Fruit fly (Drosophila melanogaster) whole organism, wandering third instar larva: Measurements from ENCODE around the gene CG6470.

ENCODE experiments used
- Abd-B ChIP-seq: fragments of >200 bp; optimal IDR thresholded peaks from 2 replicates; lab custom pipeline; 2017; ENCODE audit warnings: missing biosample characterization, missing genetic modification characterization
- CG32264 ChIP-seq: fragments of 200-800 bp; sonication (Bioruptor generic); optimal IDR thresholded peaks from 2 replicates; lab custom pipeline; 2016; ENCODE audit warnings: missing biosample characterization, missing genetic modification characterization
- CG9705 ChIP-seq: fragments of 200-800 bp; sonication (Bioruptor generic); optimal IDR thresholded peaks from 2 replicates; lab custom pipeline; 2018; ENCODE audit warnings: missing biosample characterization, mild to moderate bottlenecking, missing genetic modification characterization
- CrebA ChIP-seq: fragments of 200-800 bp; sonication (Bioruptor generic); optimal IDR thresholded peaks from 2 replicates; lab custom pipeline; 2016; ENCODE audit warnings: missing biosample characterization, mild to moderate bottlenecking, missing genetic modification characterization, borderline replicate concordance
- Dif ChIP-seq: fragments of 200-275, 200-300 bp; sonication (Bioruptor generic); optimal IDR thresholded peaks from 2 replicates; lab custom pipeline; 2018; ENCODE audit warnings: missing biosample characterization, missing genetic modification characterization; ENCODE audit not compliant: partially characterized antibody
- GATAd ChIP-seq: sonication (Bioruptor generic); optimal IDR thresholded peaks from 2 replicates; lab custom pipeline; 2016; ENCODE audit warnings: missing biosample characterization, missing genetic modification characterization
- HLH106 ChIP-seq: fragments of 200-800 bp; optimal IDR thresholded peaks from 3 replicates; lab custom pipeline; 2019; ENCODE audit warnings: missing biosample characterization, mild to moderate bottlenecking, missing genetic modification characterization, moderate library complexity
- Hnf4 ChIP-seq: fragments of 200-800 bp; sonication (Bioruptor generic); optimal IDR thresholded peaks from 2 replicates; lab custom pipeline; 2016; ENCODE audit warnings: missing biosample characterization, mild to moderate bottlenecking, missing genetic modification characterization
- Hr78 ChIP-seq: fragments of >200 bp; optimal IDR thresholded peaks from 2 replicates; lab custom pipeline; 2017; ENCODE audit warnings: missing biosample characterization, missing genetic modification characterization
- Hr83 ChIP-seq: fragments of 200-300 bp; sonication (Bioruptor generic); optimal IDR thresholded peaks from 2 replicates; lab custom pipeline; 2016; ENCODE audit warnings: missing biosample characterization, mild to moderate bottlenecking, missing genetic modification characterization, moderate library complexity; ENCODE audit not compliant: poor library complexity, severe bottlenecking
- Jra ChIP-seq: sonication (Bioruptor generic); optimal IDR thresholded peaks from 2 replicates; lab custom pipeline; 2016; ENCODE audit warnings: missing biosample characterization, missing genetic modification characterization
- Mio ChIP-seq: sonication (Bioruptor generic); optimal IDR thresholded peaks from 2 replicates; lab custom pipeline; 2016; ENCODE audit warnings: missing biosample characterization, missing genetic modification characterization
- Myc ChIP-seq: fragments of >200 bp; optimal IDR thresholded peaks from 2 replicates; lab custom pipeline; 2017
- N ChIP-seq: fragments of >200 bp; optimal IDR thresholded peaks from 2 replicates; lab custom pipeline; 2018; ENCODE audit warnings: missing biosample characterization, missing external identifiers, missing genetic modification characterization
- OdsH ChIP-seq: fragments of 200-800 bp; sonication (Bioruptor generic); optimal IDR thresholded peaks from 2 replicates; lab custom pipeline; 2016; ENCODE audit warnings: missing biosample characterization, mild to moderate bottlenecking, missing genetic modification characterization
- Rel ChIP-seq, 2 experiments: fragments of 200-800 bp; sonication (Bioruptor generic) in 1 of 2; optimal IDR thresholded peaks; 2 replicates in 1 of 2; 3 replicates in 1 of 2; lab custom pipeline; 2016 to 2019; ENCODE audit warnings: mild to moderate bottlenecking in 2 of 2, missing biosample characterization in 2 of 2, missing genetic modification characterization in 2 of 2, moderate library complexity in 1 of 2
- Sp1 ChIP-seq: fragments of 200-800 bp; sonication (Bioruptor generic); optimal IDR thresholded peaks from 3 replicates; lab custom pipeline; 2019; ENCODE audit warnings: missing biosample characterization, mild to moderate bottlenecking, missing genetic modification characterization, moderate library complexity
- Vsx2 ChIP-seq: fragments of 200-300, 225-300 bp; sonication (Bioruptor generic); optimal IDR thresholded peaks from 2 replicates; lab custom pipeline; 2018; ENCODE audit warnings: missing biosample characterization, missing genetic modification characterization; ENCODE audit not compliant: partially characterized antibody
- br ChIP-seq: fragments of 200-800 bp; sonication (Bioruptor generic); optimal IDR thresholded peaks from 2 replicates; lab custom pipeline; 2016; ENCODE audit warnings: missing biosample characterization, missing genetic modification characterization
- brk ChIP-seq: fragments of 200-800 bp; sonication (Bioruptor generic); optimal IDR thresholded peaks from 2 replicates; lab custom pipeline; 2016; ENCODE audit warnings: missing biosample characterization, mild to moderate bottlenecking, missing genetic modification characterization
- dl ChIP-seq, 2 experiments: fragments of 175-275, 200-275 bp in 1 of 2; fragments of 200-275 bp in 1 of 2; sonication (Bioruptor generic); optimal IDR thresholded peaks; lab custom pipeline; 2018; ENCODE audit warnings: mild to moderate bottlenecking in 2 of 2, missing biosample characterization in 2 of 2, missing genetic modification characterization in 2 of 2, moderate library complexity in 2 of 2; ENCODE audit not compliant: partially characterized antibody in 2 of 2, insufficient read depth in 1 of 2
- dmrt93B ChIP-seq: fragments of 200-800 bp; sonication (Bioruptor generic); optimal IDR thresholded peaks from 2 replicates; lab custom pipeline; 2018; ENCODE audit warnings: missing biosample characterization, mild to moderate bottlenecking, missing genetic modification characterization
- dsf ChIP-seq: sonication (Bioruptor generic); optimal IDR thresholded peaks from 2 replicates; lab custom pipeline; 2016; ENCODE audit warnings: missing biosample characterization, missing genetic modification characterization, borderline replicate concordance
- ey ChIP-seq: fragments of 200-800 bp; sonication (Bioruptor generic); optimal IDR thresholded peaks from 2 replicates; lab custom pipeline; 2016; ENCODE audit warnings: missing biosample characterization, missing genetic modification characterization
- foxo ChIP-seq, 2 experiments: fragments of 200-800 bp; sonication (Bioruptor generic); optimal IDR thresholded peaks; 2 replicates in 1 of 2; 3 replicates in 1 of 2; lab custom pipeline; 2016 to 2017; ENCODE audit warnings: missing biosample characterization in 2 of 2, missing genetic modification characterization in 2 of 2
- fru ChIP-seq: fragments of 200-800 bp; sonication (Bioruptor generic); optimal IDR thresholded peaks from 3 replicates; lab custom pipeline; 2016; ENCODE audit warnings: missing biosample characterization, mild to moderate bottlenecking, missing genetic modification characterization
- h ChIP-seq: fragments of 200-800 bp; sonication (Bioruptor generic); optimal IDR thresholded peaks from 3 replicates; lab custom pipeline; 2016; ENCODE audit warnings: missing biosample characterization, mild to moderate bottlenecking, missing genetic modification characterization
- jim ChIP-seq: fragments of 175-275, 200-325 bp; sonication (Bioruptor generic); optimal IDR thresholded peaks from 2 replicates; lab custom pipeline; 2016; ENCODE audit warnings: missing biosample characterization, mild to moderate bottlenecking, missing genetic modification characterization
- lola ChIP-seq: fragments of >200 bp; optimal IDR thresholded peaks from 2 replicates; lab custom pipeline; 2017; ENCODE audit warnings: missing biosample characterization, missing genetic modification characterization
- pan ChIP-seq: fragments of >200 bp; optimal IDR thresholded peaks from 2 replicates; lab custom pipeline; 2017
- psq ChIP-seq: fragments of 200-800 bp; sonication (Bioruptor generic); optimal IDR thresholded peaks from 3 replicates; lab custom pipeline; 2017; ENCODE audit warnings: missing biosample characterization, mild to moderate bottlenecking, missing genetic modification characterization, moderate library complexity
- rgr ChIP-seq: fragments of 200-800 bp; sonication (Bioruptor generic); optimal IDR thresholded peaks from 3 replicates; lab custom pipeline; 2016; ENCODE audit warnings: missing biosample characterization, mild to moderate bottlenecking, missing genetic modification characterization
- sage ChIP-seq: fragments of 200-800 bp; sonication (Bioruptor generic); optimal IDR thresholded peaks from 2 replicates; lab custom pipeline; 2016; ENCODE audit warnings: missing biosample characterization, mild to moderate bottlenecking, missing genetic modification characterization
- sv ChIP-seq: fragments of 200-800 bp; sonication (Bioruptor generic); optimal IDR thresholded peaks from 3 replicates; lab custom pipeline; 2016; ENCODE audit warnings: missing biosample characterization, missing genetic modification characterization
- tai ChIP-seq: sonication (Bioruptor generic); optimal IDR thresholded peaks from 2 replicates; lab custom pipeline; 2016; ENCODE audit warnings: missing biosample characterization, missing genetic modification characterization
- usp ChIP-seq: fragments of >200 bp; optimal IDR thresholded peaks from 2 replicates; lab custom pipeline; 2017; ENCODE audit warnings: missing biosample characterization, missing genetic modification characterization
- woc ChIP-seq: sonication (Bioruptor generic); optimal IDR thresholded peaks from 2 replicates; lab custom pipeline; 2016; ENCODE audit warnings: missing biosample characterization, mild to moderate bottlenecking, missing genetic modification characterization

The CG6470 gene

DNA sequence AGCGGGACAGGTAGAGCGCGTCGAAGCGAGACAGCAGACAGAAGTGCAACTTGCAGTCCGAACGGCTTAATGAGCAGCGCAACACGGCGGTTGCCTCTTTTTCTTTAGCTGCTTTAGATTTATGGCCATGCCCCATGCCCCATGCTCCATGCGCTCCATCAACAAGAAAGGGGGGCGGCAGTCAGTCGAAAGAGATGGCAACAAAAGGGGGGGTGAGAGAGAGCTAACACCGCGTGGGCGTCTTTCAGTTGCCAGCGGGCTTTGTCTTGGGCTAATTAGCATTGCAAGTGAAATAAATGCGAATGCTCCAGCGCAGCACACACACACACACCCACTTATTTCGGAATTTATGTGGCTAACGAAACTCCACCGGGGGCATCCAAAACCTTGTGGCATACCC lies 30.5 kb upstream of the CG6470 start:
- no peak for TF ChIP-seq h (GFP tag; lab: Kevin White, UChicago)

DNA sequence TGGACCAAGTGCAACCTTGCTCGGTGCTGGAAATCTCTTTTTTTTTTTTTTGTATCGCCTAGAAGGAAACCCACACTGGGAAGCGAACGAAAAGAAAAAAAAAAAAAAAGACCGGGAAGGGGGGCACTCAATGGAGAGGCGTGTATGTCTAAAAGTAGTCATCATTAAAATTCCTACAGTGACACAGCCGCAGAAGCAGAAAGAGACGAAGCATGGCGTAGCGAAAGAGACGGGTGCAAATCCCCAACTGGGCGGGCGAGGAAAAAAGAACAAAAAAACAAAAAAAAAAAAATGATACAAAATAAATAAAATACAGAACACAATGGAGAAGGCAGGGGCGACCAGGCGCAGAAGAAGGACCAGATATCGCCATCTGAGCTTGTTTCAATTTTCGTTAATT lies 30.1 kb upstream of the CG6470 start:
- no peak for TF ChIP-seq brk (GFP tag; lab: Kevin White, UChicago)
- TF ChIP-seq sage (GFP tag; lab: Kevin White, UChicago), result no peak
- no peak for TF ChIP-seq HLH106
- TF ChIP-seq Dif (GFP tag; lab: Kevin White, UChicago), result no peak
- TF ChIP-seq Hr78, result no peak
- no peak for TF ChIP-seq GATAd (GFP tag; lab: Kevin White, UChicago)
- TF ChIP-seq Hr83 (GFP tag; lab: Kevin White, UChicago), result no peak
- TF ChIP-seq N (GFP tag; lab: Kevin White, UChicago), result no peak
- no peak for TF ChIP-seq rgr (GFP tag; lab: Kevin White, UChicago)
- no peak for TF ChIP-seq Vsx2
- TF ChIP-seq Jra (GFP tag; lab: Kevin White, UChicago), result no peak
- no peak for TF ChIP-seq Myc (lab: Kevin White, UChicago)
- no peak for TF ChIP-seq Mio (GFP tag; lab: Kevin White, UChicago)
- no peak for TF ChIP-seq ey (GFP tag; lab: Kevin White, UChicago)

DNA sequence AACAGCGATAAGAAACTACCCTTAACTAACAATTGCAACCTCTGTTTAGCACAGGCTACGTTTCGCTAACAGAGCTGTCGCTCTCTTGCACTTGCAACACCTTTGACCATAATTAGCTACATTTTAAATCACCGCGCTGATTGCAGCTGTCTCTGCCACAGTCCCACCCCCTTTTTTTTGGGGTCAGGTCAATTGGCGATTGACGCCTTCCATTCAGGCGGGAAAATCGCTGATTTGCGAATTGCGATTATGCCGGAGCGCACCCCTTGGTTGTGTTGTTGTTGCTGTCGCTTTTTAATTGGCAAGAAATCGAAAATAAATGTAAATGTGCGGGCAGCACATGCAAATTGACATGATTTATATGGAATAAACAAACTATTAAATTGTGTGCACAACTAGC lies 28.7 kb upstream of the CG6470 start:
- TF ChIP-seq dmrt93B (GFP tag; lab: Kevin White, UChicago) (no peak), CG32264 (GFP tag; lab: Kevin White, UChicago) (no peak), woc (GFP tag; lab: Kevin White, UChicago) (no peak), Jra (GFP tag; lab: Kevin White, UChicago) (no peak), GATAd (GFP tag; lab: Kevin White, UChicago) (no peak), usp (GFP tag; lab: Kevin White, UChicago) (no peak), rgr (GFP tag; lab: Kevin White, UChicago) (no peak), Abd-B (GFP tag; lab: Kevin White, UChicago) (no peak), pan (lab: Kevin White, UChicago) (no peak), sage (GFP tag; lab: Kevin White, UChicago) (no peak), jim (no peak)

dm6 chrX:18541915-18542314 lies 27.2 kb upstream of the CG6470 start:
- TF ChIP-seq HLH106 (no peak), rgr (GFP tag; lab: Kevin White, UChicago) (peak; percentile 21), foxo (GFP tag; optimal IDR thresholded peaks at IDR 0.05; lab: Kevin White, UChicago) (peak in 1 of 2 experiments; percentile 14)
- TF ChIP-seq, all 38 proteins: peak for 2

dm6 chrX:18540268-18540667 lies 25.6 kb upstream of the CG6470 start:
- no peak for TF ChIP-seq dsf (GFP tag; lab: Kevin White, UChicago)
- TF ChIP-seq CrebA, result no peak
- no peak for TF ChIP-seq sage (GFP tag; lab: Kevin White, UChicago)
- TF ChIP-seq lola (GFP tag; lab: Kevin White, UChicago), result no peak
- no peak for TF ChIP-seq Rel (GFP tag; optimal IDR thresholded peaks at IDR 0.05; lab: Kevin White, UChicago)
- TF ChIP-seq Rel (tag; optimal IDR thresholded peaks at IDR 0.05; lab: Kevin White, UChicago), result no peak
- TF ChIP-seq Hr83 (GFP tag; lab: Kevin White, UChicago), result no peak
- no peak for TF ChIP-seq Abd-B (GFP tag; lab: Kevin White, UChicago)
- no peak for TF ChIP-seq Vsx2
- no peak for TF ChIP-seq br
- peak; percentile 42 for TF ChIP-seq rgr (GFP tag; lab: Kevin White, UChicago)
- TF ChIP-seq psq (GFP tag; lab: Kevin White, UChicago), result peak; percentile 53
- TF ChIP-seq usp (GFP tag; lab: Kevin White, UChicago), result no peak
- no peak for TF ChIP-seq tai (GFP tag; lab: Kevin White, UChicago)
- no peak for TF ChIP-seq dl (GFP tag; optimal IDR thresholded peaks at IDR 0.05; lab: Kevin White, UChicago; ENCODE audit: insufficient read depth in 1 of 2, partially characterized antibody in 2 of 2)
- no peak for TF ChIP-seq brk (GFP tag; lab: Kevin White, UChicago)
- TF ChIP-seq GATAd (GFP tag; lab: Kevin White, UChicago), result no peak
- TF ChIP-seq dmrt93B (GFP tag; lab: Kevin White, UChicago), result peak; percentile 49
- peak; percentile 15 for TF ChIP-seq HLH106
- peak; percentile 51 for TF ChIP-seq h (GFP tag; lab: Kevin White, UChicago)
- TF ChIP-seq Hr78, result no peak
- TF ChIP-seq Mio (GFP tag; lab: Kevin White, UChicago), result no peak
- TF ChIP-seq sv (GFP tag; lab: Kevin White, UChicago), result no peak
- TF ChIP-seq pan (lab: Kevin White, UChicago), result no peak
- TF ChIP-seq CG9705 (GFP tag; lab: Kevin White, UChicago), result no peak
- TF ChIP-seq Sp1, result peak; percentile 64
- peak; percentile 9 for TF ChIP-seq woc (GFP tag; lab: Kevin White, UChicago)
- no peak for TF ChIP-seq Hnf4 (GFP tag; lab: Kevin White, UChicago)
- TF ChIP-seq foxo (GFP tag; optimal IDR thresholded peaks at IDR 0.05; lab: Kevin White, UChicago), result peak in 1 of 2 experiments; percentile 64
- peak; percentile 40 for TF ChIP-seq OdsH (GFP tag; lab: Kevin White, UChicago)
- TF ChIP-seq Dif (GFP tag; lab: Kevin White, UChicago), result no peak
- no peak for TF ChIP-seq Jra (GFP tag; lab: Kevin White, UChicago)
- TF ChIP-seq jim, result no peak
- peak; percentile 47 for TF ChIP-seq fru
